Fruit fly (Drosophila melanogaster) Kc167 (cell line): ENCODE results near the gene cactin.

Experiments used
- Sin3A ChIP-seq: fragments of >200 bp; optimal IDR thresholded peaks from 2 replicates; lab custom pipeline; 2018; ENCODE audit warnings: missing external identifiers
- h ChIP-seq: fragments of >200 bp; optimal IDR thresholded peaks from 3 replicates; lab custom pipeline; 2018; ENCODE audit warnings: missing external identifiers
- insv ChIP-seq: fragments of >200 bp; optimal IDR thresholded peaks from 3 replicates; lab custom pipeline; 2018; ENCODE audit warnings: missing external identifiers

DNA sequence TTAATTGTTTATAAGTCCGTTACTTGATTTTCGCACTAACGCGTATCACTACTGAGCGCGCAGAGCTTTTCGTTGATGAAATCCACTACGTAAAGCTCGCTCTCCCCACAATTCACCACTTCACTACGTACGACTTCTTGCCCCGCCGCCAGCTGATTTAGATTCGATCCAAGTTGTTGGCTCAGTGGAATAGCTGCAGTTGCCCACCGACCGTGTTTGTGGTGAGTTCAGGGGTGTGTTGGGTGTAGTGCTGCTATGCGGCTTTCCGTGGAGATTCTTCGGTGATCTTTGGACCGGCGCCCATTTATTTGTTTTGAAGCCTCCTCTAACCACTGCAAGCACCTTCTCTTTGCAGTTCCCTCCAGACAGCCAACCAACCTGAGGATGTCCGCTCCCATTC is 44.3 kb downstream of the cactin start:
- TF ChIP-seq Sin3A (lab: Kevin White, UChicago) (no peak), h (no peak), insv (lab: Kevin White, UChicago) (no peak)
